Worm (Caenorhabditis elegans) whole organism, L4/young adult: Measurements from ENCODE around the gene C07C7.1.
A peak's percentile ranks its signal among the peaks of the same experiment; 100 is the strongest.

Experiments used
- W03F9.2 ChIP-seq: fragments of 150-350 bp; optimal IDR thresholded peaks from 2 replicates; lab custom pipeline; 2014; ENCODE audit warnings: missing biosample characterization, missing genetic modification characterization
- dao-5 ChIP-seq: sonication (generic microtip); optimal IDR thresholded peaks from 2 replicates; lab custom pipeline; 2016; ENCODE audit warnings: missing genotype, missing genetic modification characterization, moderate library complexity, missing compliant biosample characterization
- him-1 ChIP-seq: sonication (generic microtip); optimal IDR thresholded peaks from 2 replicates; lab custom pipeline; 2016; ENCODE audit warnings: missing genotype, missing genetic modification reagents, missing genetic modification characterization, missing compliant biosample characterization

- TF ChIP-seq him-1 (tag; lab: Kevin White, UChicago) (peak; percentile 48), dao-5 (tag; lab: Kevin White, UChicago) (no peak), W03F9.2 (tag; lab: Kevin White, UChicago) (peak; percentile 16)
Observed at ce11 chrIV:9196755-9197154, 12.1 kb downstream of the C07C7.1 start.
